Fruit fly (Drosophila melanogaster) whole organism, wandering third instar larva: Measurements from ENCODE around the gene Sumo.
A peak's percentile ranks its signal among the peaks of the same experiment; 100 is the strongest.

Source experiments
- CG32264 ChIP-seq: fragments of 200-800 bp; sonication (Bioruptor generic); optimal IDR thresholded peaks from 2 replicates; lab custom pipeline; 2016; ENCODE audit warnings: missing biosample characterization, missing genetic modification characterization
- CG9705 ChIP-seq: fragments of 200-800 bp; sonication (Bioruptor generic); optimal IDR thresholded peaks from 2 replicates; lab custom pipeline; 2018; ENCODE audit warnings: missing biosample characterization, mild to moderate bottlenecking, missing genetic modification characterization
- CrebA ChIP-seq: fragments of 200-800 bp; sonication (Bioruptor generic); optimal IDR thresholded peaks from 2 replicates; lab custom pipeline; 2016; ENCODE audit warnings: missing biosample characterization, mild to moderate bottlenecking, missing genetic modification characterization, borderline replicate concordance
- Dfd ChIP-seq: fragments of >200 bp; optimal IDR thresholded peaks from 2 replicates; lab custom pipeline; 2017; ENCODE audit warnings: missing biosample characterization, missing genetic modification characterization
- Dif ChIP-seq: fragments of 200-275, 200-300 bp; sonication (Bioruptor generic); optimal IDR thresholded peaks from 2 replicates; lab custom pipeline; 2018; ENCODE audit warnings: missing biosample characterization, missing genetic modification characterization; ENCODE audit not compliant: partially characterized antibody
- GATAd ChIP-seq: sonication (Bioruptor generic); optimal IDR thresholded peaks from 2 replicates; lab custom pipeline; 2016; ENCODE audit warnings: missing biosample characterization, missing genetic modification characterization
- HLH106 ChIP-seq: fragments of 200-800 bp; optimal IDR thresholded peaks from 3 replicates; lab custom pipeline; 2019; ENCODE audit warnings: missing biosample characterization, mild to moderate bottlenecking, missing genetic modification characterization, moderate library complexity
- Hr78 ChIP-seq: fragments of >200 bp; optimal IDR thresholded peaks from 2 replicates; lab custom pipeline; 2017; ENCODE audit warnings: missing biosample characterization, missing genetic modification characterization
- Hr83 ChIP-seq: fragments of 200-300 bp; sonication (Bioruptor generic); optimal IDR thresholded peaks from 2 replicates; lab custom pipeline; 2016; ENCODE audit warnings: missing biosample characterization, mild to moderate bottlenecking, missing genetic modification characterization, moderate library complexity; ENCODE audit not compliant: poor library complexity, severe bottlenecking
- Jra ChIP-seq: sonication (Bioruptor generic); optimal IDR thresholded peaks from 2 replicates; lab custom pipeline; 2016; ENCODE audit warnings: missing biosample characterization, missing genetic modification characterization
- Mio ChIP-seq: sonication (Bioruptor generic); optimal IDR thresholded peaks from 2 replicates; lab custom pipeline; 2016; ENCODE audit warnings: missing biosample characterization, missing genetic modification characterization
- Myc ChIP-seq: fragments of >200 bp; optimal IDR thresholded peaks from 2 replicates; lab custom pipeline; 2017
- N ChIP-seq: fragments of >200 bp; optimal IDR thresholded peaks from 2 replicates; lab custom pipeline; 2018; ENCODE audit warnings: missing biosample characterization, missing external identifiers, missing genetic modification characterization
- OdsH ChIP-seq: fragments of 200-800 bp; sonication (Bioruptor generic); optimal IDR thresholded peaks from 2 replicates; lab custom pipeline; 2016; ENCODE audit warnings: missing biosample characterization, mild to moderate bottlenecking, missing genetic modification characterization
- Sp1 ChIP-seq: fragments of 200-800 bp; sonication (Bioruptor generic); optimal IDR thresholded peaks from 3 replicates; lab custom pipeline; 2019; ENCODE audit warnings: missing biosample characterization, mild to moderate bottlenecking, missing genetic modification characterization, moderate library complexity
- Vsx2 ChIP-seq: fragments of 200-300, 225-300 bp; sonication (Bioruptor generic); optimal IDR thresholded peaks from 2 replicates; lab custom pipeline; 2018; ENCODE audit warnings: missing biosample characterization, missing genetic modification characterization; ENCODE audit not compliant: partially characterized antibody
- br ChIP-seq: fragments of 200-800 bp; sonication (Bioruptor generic); optimal IDR thresholded peaks from 2 replicates; lab custom pipeline; 2016; ENCODE audit warnings: missing biosample characterization, missing genetic modification characterization
- brk ChIP-seq: fragments of 200-800 bp; sonication (Bioruptor generic); optimal IDR thresholded peaks from 2 replicates; lab custom pipeline; 2016; ENCODE audit warnings: missing biosample characterization, mild to moderate bottlenecking, missing genetic modification characterization
- dl ChIP-seq, 2 experiments: fragments of 175-275, 200-275 bp in 1 of 2; fragments of 200-275 bp in 1 of 2; sonication (Bioruptor generic); optimal IDR thresholded peaks; lab custom pipeline; 2018; ENCODE audit warnings: mild to moderate bottlenecking in 2 of 2, missing biosample characterization in 2 of 2, missing genetic modification characterization in 2 of 2, moderate library complexity in 2 of 2; ENCODE audit not compliant: partially characterized antibody in 2 of 2, insufficient read depth in 1 of 2
- dsf ChIP-seq: sonication (Bioruptor generic); optimal IDR thresholded peaks from 2 replicates; lab custom pipeline; 2016; ENCODE audit warnings: missing biosample characterization, missing genetic modification characterization, borderline replicate concordance
- ey ChIP-seq: fragments of 200-800 bp; sonication (Bioruptor generic); optimal IDR thresholded peaks from 2 replicates; lab custom pipeline; 2016; ENCODE audit warnings: missing biosample characterization, missing genetic modification characterization
- foxo ChIP-seq, 2 experiments: fragments of 200-800 bp; sonication (Bioruptor generic); optimal IDR thresholded peaks; 2 replicates in 1 of 2; 3 replicates in 1 of 2; lab custom pipeline; 2016 to 2017; ENCODE audit warnings: missing biosample characterization in 2 of 2, missing genetic modification characterization in 2 of 2
- fru ChIP-seq: fragments of 200-800 bp; sonication (Bioruptor generic); optimal IDR thresholded peaks from 3 replicates; lab custom pipeline; 2016; ENCODE audit warnings: missing biosample characterization, mild to moderate bottlenecking, missing genetic modification characterization
- h ChIP-seq: fragments of 200-800 bp; sonication (Bioruptor generic); optimal IDR thresholded peaks from 3 replicates; lab custom pipeline; 2016; ENCODE audit warnings: missing biosample characterization, mild to moderate bottlenecking, missing genetic modification characterization
- jim ChIP-seq: fragments of 175-275, 200-325 bp; sonication (Bioruptor generic); optimal IDR thresholded peaks from 2 replicates; lab custom pipeline; 2016; ENCODE audit warnings: missing biosample characterization, mild to moderate bottlenecking, missing genetic modification characterization
- lola ChIP-seq: fragments of >200 bp; optimal IDR thresholded peaks from 2 replicates; lab custom pipeline; 2017; ENCODE audit warnings: missing biosample characterization, missing genetic modification characterization
- psq ChIP-seq: fragments of 200-800 bp; sonication (Bioruptor generic); optimal IDR thresholded peaks from 3 replicates; lab custom pipeline; 2017; ENCODE audit warnings: missing biosample characterization, mild to moderate bottlenecking, missing genetic modification characterization, moderate library complexity
- rgr ChIP-seq: fragments of 200-800 bp; sonication (Bioruptor generic); optimal IDR thresholded peaks from 3 replicates; lab custom pipeline; 2016; ENCODE audit warnings: missing biosample characterization, mild to moderate bottlenecking, missing genetic modification characterization
- sage ChIP-seq: fragments of 200-800 bp; sonication (Bioruptor generic); optimal IDR thresholded peaks from 2 replicates; lab custom pipeline; 2016; ENCODE audit warnings: missing biosample characterization, mild to moderate bottlenecking, missing genetic modification characterization
- sv ChIP-seq: fragments of 200-800 bp; sonication (Bioruptor generic); optimal IDR thresholded peaks from 3 replicates; lab custom pipeline; 2016; ENCODE audit warnings: missing biosample characterization, missing genetic modification characterization
- tai ChIP-seq: sonication (Bioruptor generic); optimal IDR thresholded peaks from 2 replicates; lab custom pipeline; 2016; ENCODE audit warnings: missing biosample characterization, missing genetic modification characterization
- usp ChIP-seq: fragments of >200 bp; optimal IDR thresholded peaks from 2 replicates; lab custom pipeline; 2017; ENCODE audit warnings: missing biosample characterization, missing genetic modification characterization
- woc ChIP-seq: sonication (Bioruptor generic); optimal IDR thresholded peaks from 2 replicates; lab custom pipeline; 2016; ENCODE audit warnings: missing biosample characterization, mild to moderate bottlenecking, missing genetic modification characterization

The Sumo gene

DNA sequence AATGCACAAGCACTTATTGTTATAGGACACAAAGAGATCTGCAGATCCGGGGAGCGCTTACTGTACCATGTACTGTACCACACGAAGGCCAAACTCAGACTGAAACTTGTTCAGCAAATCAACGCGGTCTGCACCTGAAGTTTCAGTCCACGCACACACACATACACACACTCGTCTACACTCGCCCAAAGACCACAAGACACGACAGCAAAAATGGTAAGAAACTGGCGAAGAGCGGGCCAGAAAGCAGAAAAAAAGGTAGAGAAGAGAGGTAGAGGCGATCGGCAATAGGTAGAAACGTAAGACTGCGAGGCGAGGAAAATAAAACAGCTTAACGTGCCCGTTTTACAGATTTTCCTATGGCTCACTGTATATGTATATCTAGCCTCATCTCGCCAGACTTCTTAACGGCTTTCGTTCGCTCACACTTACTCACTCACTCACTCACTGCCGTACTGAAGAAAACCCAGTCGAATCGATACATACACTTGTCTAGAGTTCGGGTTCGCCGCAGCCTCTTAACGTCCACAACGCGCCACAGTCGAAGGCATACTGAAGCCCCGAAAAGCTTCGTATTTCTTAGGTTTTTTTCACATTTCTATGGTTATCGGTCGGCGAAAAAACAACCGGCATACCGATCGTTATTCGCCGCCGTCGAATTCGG, 42.5 kb upstream of the Sumo start, which contains the start of gene uif:
Gene uif (minus strand): TSS at position 553 of the 664 bp plus-strand sequence.
- TF ChIP-seq Mio (GFP tag; lab: Kevin White, UChicago) (no peak), CG32264 (no peak), Hr83 (GFP tag; lab: Kevin White, UChicago) (no peak), CG9705 (no peak), dl (GFP tag; optimal IDR thresholded peaks at IDR 0.05; lab: Kevin White, UChicago; ENCODE audit: insufficient read depth in 1 of 2, partially characterized antibody in 2 of 2) (no peak), br (GFP tag; lab: Kevin White, UChicago) (no peak), N (GFP tag; lab: Kevin White, UChicago) (no peak), Dif (GFP tag; lab: Kevin White, UChicago) (no peak), Vsx2 (GFP tag; lab: Kevin White, UChicago) (peak; percentile 54), woc (GFP tag; lab: Kevin White, UChicago) (no peak), psq (peak; percentile 92), HLH106 (tag; lab: Kevin White, UChicago) (no peak), jim (no peak), dsf (GFP tag; lab: Kevin White, UChicago) (no peak), sage (no peak)

DNA sequence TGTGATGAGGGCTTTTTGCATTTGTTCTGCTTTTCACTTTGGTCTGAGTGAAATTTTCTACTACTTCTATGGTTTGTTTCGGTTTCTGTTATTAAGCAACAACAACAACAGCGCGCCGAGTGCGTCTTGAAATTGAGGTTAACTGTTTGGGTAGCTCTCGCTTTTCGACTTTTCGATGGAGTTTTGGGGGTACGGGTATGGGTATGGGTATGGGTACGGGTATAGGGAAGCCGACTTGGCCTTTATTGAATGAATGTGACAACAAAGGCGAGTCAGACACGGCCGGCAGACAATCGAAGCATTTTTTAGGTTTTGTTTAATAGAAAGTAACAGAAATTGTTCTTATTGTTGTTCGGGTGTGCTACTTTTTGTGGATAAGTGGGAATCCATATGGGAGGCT, 40.1 kb upstream of the Sumo start:
- TF ChIP-seq Dfd (no peak), ey (no peak), CG9705 (no peak), GATAd (GFP tag; lab: Kevin White, UChicago) (no peak), sage (no peak), lola (GFP tag; lab: Kevin White, UChicago) (no peak), Jra (GFP tag; lab: Kevin White, UChicago) (no peak), woc (GFP tag; lab: Kevin White, UChicago) (no peak), jim (no peak)

DNA sequence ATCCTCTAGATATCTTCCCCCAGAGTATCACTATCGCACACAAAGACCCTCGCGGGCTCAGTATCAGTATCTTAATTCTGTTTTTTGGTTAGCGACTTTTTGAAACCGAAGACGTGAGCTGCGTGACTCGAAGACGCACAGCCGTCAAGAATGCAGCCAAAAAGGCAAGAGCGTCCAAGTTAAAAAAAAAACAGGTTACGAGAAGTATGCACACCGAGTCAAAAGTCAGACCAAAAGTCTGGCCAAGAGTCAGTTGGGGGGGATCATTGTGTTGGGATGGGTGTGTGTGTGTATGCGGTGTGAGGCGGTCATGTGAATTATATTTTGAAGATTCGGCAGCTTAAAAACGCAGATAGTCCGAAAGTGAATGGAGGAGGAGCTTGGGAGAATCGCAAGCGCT, 38.0 kb upstream of the Sumo start:
- TF ChIP-seq Vsx2 (GFP tag; lab: Kevin White, UChicago) (peak; percentile 38), CrebA (peak; percentile 52), foxo (GFP tag; optimal IDR thresholded peaks at IDR 0.05; lab: Kevin White, UChicago) (no peak), brk (GFP tag; lab: Kevin White, UChicago) (no peak)
- TF ChIP-seq, all 38 proteins: peak for 2

DNA sequence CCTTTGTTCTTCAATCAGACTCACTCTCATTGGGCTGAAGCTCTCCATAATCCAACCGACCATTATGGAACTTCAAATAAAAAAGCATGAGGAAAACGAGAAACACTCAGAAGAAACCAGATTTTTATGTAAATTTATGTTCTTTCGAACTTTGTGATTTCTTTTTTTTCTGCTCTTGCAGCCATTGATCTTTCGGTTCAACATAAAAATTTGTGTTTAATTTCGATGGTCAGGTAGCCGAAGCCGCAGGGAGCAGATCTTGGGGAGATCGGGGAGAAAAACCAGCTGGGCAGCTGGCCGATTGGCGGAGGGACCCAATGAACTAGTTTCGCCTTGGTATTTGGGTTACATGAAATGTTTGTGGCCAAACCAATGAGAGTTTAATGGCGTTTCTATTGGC, 36.9 kb upstream of the Sumo start:
- TF ChIP-seq sv (GFP tag; lab: Kevin White, UChicago) (no peak), woc (GFP tag; lab: Kevin White, UChicago) (no peak), brk (GFP tag; lab: Kevin White, UChicago) (no peak), rgr (no peak), HLH106 (tag; lab: Kevin White, UChicago) (no peak), h (GFP tag; lab: Kevin White, UChicago) (no peak), CG9705 (no peak), CrebA (no peak), Jra (GFP tag; lab: Kevin White, UChicago) (no peak), psq (no peak), usp (GFP tag; lab: Kevin White, UChicago) (no peak)

DNA sequence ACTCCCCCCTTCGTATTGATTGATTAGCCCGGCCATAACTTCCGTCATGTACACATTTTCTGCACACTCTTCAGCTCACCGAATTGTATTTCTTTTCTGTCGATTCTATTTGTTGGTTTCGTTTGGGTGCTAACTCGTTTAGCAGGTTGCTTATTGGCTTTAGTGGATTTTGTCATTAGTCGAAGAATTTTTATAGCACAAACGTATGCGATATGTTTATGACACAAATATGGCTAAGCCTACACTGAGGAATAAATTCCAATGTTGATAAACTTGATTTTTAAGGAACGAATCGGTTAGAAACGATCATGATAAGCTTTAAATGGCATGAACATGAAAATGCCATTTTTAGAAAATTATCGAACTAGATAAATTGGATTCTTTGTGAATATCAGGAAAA, 31.3 kb upstream of the Sumo start:
- TF ChIP-seq fru (GFP tag; lab: Kevin White, UChicago), result no peak
- TF ChIP-seq Sp1 (GFP tag; lab: Kevin White, UChicago), result no peak
- TF ChIP-seq dl (GFP tag; optimal IDR thresholded peaks at IDR 0.05; lab: Kevin White, UChicago; ENCODE audit: insufficient read depth in 1 of 2, partially characterized antibody in 2 of 2), result no peak
- no peak for TF ChIP-seq Vsx2 (GFP tag; lab: Kevin White, UChicago)
- no peak for TF ChIP-seq h (GFP tag; lab: Kevin White, UChicago)
- no peak for TF ChIP-seq woc (GFP tag; lab: Kevin White, UChicago)
- TF ChIP-seq usp (GFP tag; lab: Kevin White, UChicago), result no peak
- no peak for TF ChIP-seq Mio (GFP tag; lab: Kevin White, UChicago)
- no peak for TF ChIP-seq sv (GFP tag; lab: Kevin White, UChicago)
- no peak for TF ChIP-seq brk (GFP tag; lab: Kevin White, UChicago)
- TF ChIP-seq OdsH (GFP tag; lab: Kevin White, UChicago), result no peak
- TF ChIP-seq tai, result no peak
- TF ChIP-seq psq, result no peak
- no peak for TF ChIP-seq Myc (lab: Kevin White, UChicago)
- no peak for TF ChIP-seq CrebA
- TF ChIP-seq N (GFP tag; lab: Kevin White, UChicago), result no peak
- TF ChIP-seq Hr78 (GFP tag; lab: Kevin White, UChicago), result no peak
- no peak for TF ChIP-seq ey
- no peak for TF ChIP-seq GATAd (GFP tag; lab: Kevin White, UChicago)
